Fruit fly (Drosophila melanogaster) whole organism, adult: ENCODE measurements around the gene CG32413.

Experiments
- CG11617 ChIP-seq: fragments of 200-800 bp; sonication (Bioruptor generic); optimal IDR thresholded peaks from 2 replicates; lab custom pipeline; 2017; ENCODE audit warnings: mild to moderate bottlenecking, missing biosample characterization, missing genetic modification reagents, missing genetic modification characterization
- CG12768 ChIP-seq: fragments of 200-800 bp; sonication (Bioruptor generic); optimal IDR thresholded peaks from 2 replicates; lab custom pipeline; 2017; ENCODE audit warnings: missing biosample characterization, missing genetic modification characterization, mild to moderate bottlenecking, moderate library complexity, missing genetic modification reagents
- CG1620 ChIP-seq: fragments of 200-800 bp; sonication (Bioruptor generic); optimal IDR thresholded peaks from 2 replicates; lab custom pipeline; 2016; ENCODE audit warnings: missing biosample characterization, missing genetic modification characterization
- CG33017 ChIP-seq: fragments of 200-800 bp; sonication (Bioruptor generic); optimal IDR thresholded peaks from 2 replicates; lab custom pipeline; 2018; ENCODE audit warnings: missing biosample characterization, mild to moderate bottlenecking, missing genetic modification characterization, moderate library complexity
- CG5204 ChIP-seq: fragments of 200-800 bp; sonication (Bioruptor generic); optimal IDR thresholded peaks from 2 replicates; lab custom pipeline; 2016; ENCODE audit warnings: missing biosample characterization, missing genetic modification characterization
- CG7045 ChIP-seq: fragments of 200-800 bp; sonication (Bioruptor generic); optimal IDR thresholded peaks from 2 replicates; lab custom pipeline; 2017; ENCODE audit warnings: missing biosample characterization, mild to moderate bottlenecking, missing genetic modification characterization
- CG7101 ChIP-seq: fragments of 200-800 bp; sonication (Bioruptor generic); optimal IDR thresholded peaks from 2 replicates; lab custom pipeline; 2018; ENCODE audit warnings: missing biosample characterization, mild to moderate bottlenecking, missing genetic modification characterization, moderate library complexity
- Crg-1 ChIP-seq: fragments of 200-800 bp; sonication (Bioruptor generic); optimal IDR thresholded peaks from 2 replicates; lab custom pipeline; 2016; ENCODE audit warnings: missing biosample characterization, missing genetic modification characterization
- Hr96 ChIP-seq: fragments of 200-800 bp; sonication (Bioruptor generic); optimal IDR thresholded peaks from 2 replicates; lab custom pipeline; 2016; ENCODE audit warnings: missing biosample characterization, missing genetic modification characterization
- bab1 ChIP-seq: fragments of 200-800 bp; sonication (Bioruptor generic); optimal IDR thresholded peaks from 3 replicates; lab custom pipeline; 2019; ENCODE audit warnings: missing biosample characterization, mild to moderate bottlenecking, missing genetic modification characterization, moderate library complexity
- cic ChIP-seq: fragments of 200-800 bp; sonication (Bioruptor generic); optimal IDR thresholded peaks from 2 replicates; lab custom pipeline; 2017; ENCODE audit warnings: missing biosample characterization, mild to moderate bottlenecking, missing genetic modification characterization, moderate library complexity
- cnc ChIP-seq, 2 experiments: fragments of >200 bp; optimal IDR thresholded peaks; 2 replicates each; lab custom pipeline; 2017
- kay ChIP-seq: fragments of 200-800 bp; sonication (Bioruptor generic); peaks from one replicate; lab custom pipeline; 2016; ENCODE audit warnings: missing biosample characterization, missing genetic modification characterization, borderline replicate concordance
- tj ChIP-seq: fragments of 200-800 bp; sonication (Bioruptor generic); optimal IDR thresholded peaks from 3 replicates; lab custom pipeline; 2017; ENCODE audit warnings: missing biosample characterization, mild to moderate bottlenecking, missing genetic modification characterization, moderate library complexity

DNA sequence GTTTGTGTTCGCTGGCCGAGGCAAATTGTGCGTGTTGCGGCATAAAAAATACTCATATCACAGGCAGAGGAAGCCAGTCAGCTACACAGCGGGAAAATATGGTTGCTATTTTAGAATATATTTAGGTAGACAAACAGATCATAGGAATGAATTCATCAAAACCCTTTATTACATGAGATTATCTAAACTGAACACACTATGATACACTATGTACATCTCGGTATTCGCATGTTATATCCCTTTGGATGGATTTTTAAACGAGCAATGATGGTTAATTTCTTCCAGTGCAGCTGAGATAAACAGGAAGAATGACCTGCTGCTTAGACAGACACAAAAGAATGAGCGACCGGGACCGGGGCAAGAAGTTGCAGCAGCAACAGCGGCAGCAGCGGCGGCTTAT, 46.9 kb downstream of the CG32413 start:
- TF ChIP-seq CG7045 (GFP tag; lab: Kevin White, UChicago) (no peak), CG11617 (GFP tag; lab: Kevin White, UChicago) (no peak), Crg-1 (GFP tag; lab: Kevin White, UChicago) (no peak), kay (GFP tag; lab: Kevin White, UChicago) (no peak), CG12768 (GFP tag; lab: Kevin White, UChicago) (no peak), CG1620 (GFP tag; lab: Kevin White, UChicago) (no peak), cnc (optimal IDR thresholded peaks at IDR 0.05; lab: Kevin White, UChicago) (no peak), CG33017 (tag; lab: Kevin White, UChicago) (no peak), cic (no peak), bab1 (GFP tag; lab: Kevin White, UChicago) (no peak), Hr96 (GFP tag; lab: Kevin White, UChicago) (no peak), CG7101 (tag; lab: Kevin White, UChicago) (no peak), CG5204 (no peak), tj (no peak)
